Worm (Caenorhabditis elegans) whole organism, young adult: ENCODE data around the gene rmd-3.

Experiments
- repo-1 ChIP-seq: sonication (generic microtip); optimal IDR thresholded peaks from 2 replicates; lab custom pipeline; 2017; ENCODE audit warnings: mild to moderate bottlenecking, missing genetic modification characterization, missing compliant biosample characterization

The rmd-3 gene

ce11 chrII:11290109-11290784, 49.2 kb downstream of the rmd-3 start, which contains the start of gene C47G2.3 (continued):
- no peak for TF ChIP-seq repo-1 (tag; lab: Kevin White, UChicago)
